Fruit fly (Drosophila melanogaster) whole organism, embryonic: ENCODE data around the gene nompC.

Source experiments
- Blimp-1 ChIP-seq: fragments of 200-800 bp; sonication (Bioruptor generic); optimal IDR thresholded peaks from 3 replicates; lab custom pipeline; 2018; ENCODE audit warnings: missing biosample characterization, missing genetic modification characterization, mild to moderate bottlenecking, moderate library complexity, missing genetic modification reagents
- CG10267 ChIP-seq: fragments of 200-800 bp; sonication (Bioruptor generic); optimal IDR thresholded peaks from 2 replicates; lab custom pipeline; 2018; ENCODE audit warnings: missing biosample characterization, mild to moderate bottlenecking, missing genetic modification characterization, moderate library complexity
- CG10979 ChIP-seq: fragments of 200-800 bp; sonication (Bioruptor generic); optimal IDR thresholded peaks from 2 replicates; lab custom pipeline; 2018; ENCODE audit warnings: missing biosample characterization, mild to moderate bottlenecking, missing genetic modification characterization, moderate library complexity
- CG14014 ChIP-seq: fragments of 200-800 bp; sonication (Bioruptor generic); IDR thresholded peaks from 2 replicates; pipeline ENCODE4 v1.3.6; 2022; ENCODE audit warnings: missing biosample characterization, missing genetic modification characterization
- CG17361 ChIP-seq: fragments of 200-800 bp; sonication (Bioruptor generic); IDR thresholded peaks from 3 replicates; pipeline ENCODE4 v1.3.6; 2022; ENCODE audit warnings: missing biosample characterization, missing genetic modification characterization
- CG2129 ChIP-seq: fragments of 200-800 bp; sonication (Bioruptor generic); IDR thresholded peaks from 2 replicates; pipeline ENCODE4 v1.3.6; 2022; ENCODE audit warnings: missing biosample characterization, missing genetic modification characterization; ENCODE audit not compliant: partially characterized antibody
- CG2678 ChIP-seq: fragments of 200-800 bp; sonication (Bioruptor generic); optimal IDR thresholded peaks from 3 replicates; lab custom pipeline; 2019; ENCODE audit warnings: missing biosample characterization, mild to moderate bottlenecking, missing genetic modification characterization, moderate library complexity
- CG2712 ChIP-seq: fragments of 200-800 bp; optimal IDR thresholded peaks from 3 replicates; lab custom pipeline; 2019; ENCODE audit warnings: missing biosample characterization, mild to moderate bottlenecking, missing genetic modification characterization, moderate library complexity
- CG30403 ChIP-seq: fragments of 200-800 bp; sonication (Bioruptor generic); optimal IDR thresholded peaks from 3 replicates; lab custom pipeline; 2016; ENCODE audit warnings: missing biosample characterization, missing genetic modification characterization
- CG4820 ChIP-seq: fragments of 200-800 bp; sonication (Bioruptor generic); optimal IDR thresholded peaks from 3 replicates; lab custom pipeline; 2016; ENCODE audit warnings: missing biosample characterization, missing genetic modification characterization
- CG6254 ChIP-seq: fragments of 200-800 bp; sonication (Bioruptor generic); optimal IDR thresholded peaks from 3 replicates; lab custom pipeline; 2017; ENCODE audit warnings: mild to moderate bottlenecking, missing biosample characterization, missing genetic modification reagents, missing genetic modification characterization
- CG7839 ChIP-seq: fragments of 200-800 bp; sonication (Bioruptor generic); optimal IDR thresholded peaks from 3 replicates; lab custom pipeline; 2018; ENCODE audit warnings: missing biosample characterization, mild to moderate bottlenecking, missing genetic modification characterization, moderate library complexity
- CG7963 ChIP-seq: fragments of 200-800 bp; sonication (Bioruptor generic); IDR thresholded peaks from 3 replicates; pipeline ENCODE4 v1.3.6; 2022; ENCODE audit warnings: missing biosample characterization, missing genetic modification characterization; ENCODE audit not compliant: partially characterized antibody
- CG8388 ChIP-seq: fragments of 200-800 bp; sonication (Bioruptor generic); optimal IDR thresholded peaks from 2 replicates; lab custom pipeline; 2019; ENCODE audit warnings: missing biosample characterization, mild to moderate bottlenecking, missing genetic modification characterization, moderate library complexity
- D19A ChIP-seq: fragments of 200-800 bp; optimal IDR thresholded peaks from 3 replicates; lab custom pipeline; 2019; ENCODE audit warnings: missing biosample characterization, mild to moderate bottlenecking, missing genetic modification characterization, moderate library complexity
- Doc3 ChIP-seq: fragments of 200-800 bp; sonication (Bioruptor generic); IDR thresholded peaks from 3 replicates; pipeline ENCODE4 v1.3.6; 2022; ENCODE audit warnings: missing biosample characterization, missing genetic modification characterization; ENCODE audit not compliant: partially characterized antibody
- Ets97D ChIP-seq: fragments of 200-800 bp; sonication (Bioruptor generic); optimal IDR thresholded peaks from 3 replicates; lab custom pipeline; 2016; ENCODE audit warnings: missing biosample characterization, missing genetic modification characterization
- Hmr ChIP-seq: fragments of 200-800 bp; sonication (Bioruptor generic); optimal IDR thresholded peaks from 3 replicates; lab custom pipeline; 2017; ENCODE audit warnings: mild to moderate bottlenecking, missing biosample characterization, missing genetic modification reagents, missing genetic modification characterization
- Hr3 ChIP-seq: fragments of 200-800 bp; sonication (Bioruptor generic); optimal IDR thresholded peaks from 3 replicates; lab custom pipeline; 2016; ENCODE audit warnings: missing biosample characterization, missing genetic modification characterization
- MBD-R2 ChIP-seq: fragments of 200-800 bp; sonication (Bioruptor generic); IDR thresholded peaks from 2 replicates; pipeline ENCODE4 v1.3.6; 2022; ENCODE audit warnings: missing biosample characterization, missing genetic modification characterization
- MESR4 ChIP-seq: fragments of 200-800 bp; sonication (Bioruptor generic); optimal IDR thresholded peaks from 2 replicates; lab custom pipeline; 2018; ENCODE audit warnings: missing biosample characterization, mild to moderate bottlenecking, missing genetic modification characterization, moderate library complexity
- PHDP ChIP-seq: fragments of 200-800 bp; sonication (Bioruptor generic); optimal IDR thresholded peaks from 3 replicates; lab custom pipeline; 2018; ENCODE audit warnings: missing biosample characterization, mild to moderate bottlenecking, missing genetic modification characterization, moderate library complexity
- Sox100B ChIP-seq: fragments of 200-800 bp; sonication (Bioruptor generic); optimal IDR thresholded peaks from 3 replicates; lab custom pipeline; 2018; ENCODE audit warnings: missing biosample characterization, mild to moderate bottlenecking, missing genetic modification characterization
- Xrp1 ChIP-seq: fragments of 200-800 bp; sonication (Bioruptor generic); IDR thresholded peaks from 2 replicates; pipeline ENCODE4 v1.3.6; 2022; ENCODE audit warnings: missing biosample characterization, missing genetic modification characterization
- ash1 ChIP-seq: fragments of 200-800 bp; sonication (Bioruptor generic); optimal IDR thresholded peaks from 2 replicates; lab custom pipeline; 2018; ENCODE audit warnings: missing biosample characterization, mild to moderate bottlenecking, missing genetic modification characterization
- ato ChIP-seq: fragments of 200-800 bp; sonication (Bioruptor generic); IDR thresholded peaks from 2 replicates; pipeline ENCODE4 v1.3.6; 2022; ENCODE audit warnings: missing biosample characterization, missing genetic modification characterization; ENCODE audit not compliant: partially characterized antibody
- az2 ChIP-seq: fragments of 200-800 bp; sonication (Bioruptor generic); optimal IDR thresholded peaks from 3 replicates; lab custom pipeline; 2016; ENCODE audit warnings: missing biosample characterization, missing genetic modification characterization
- bsh ChIP-seq, 2 experiments: fragments of 200-800 bp; sonication (Bioruptor generic); optimal IDR thresholded peaks; 2 replicates each; lab custom pipeline; 2017 to 2018; ENCODE audit warnings: mild to moderate bottlenecking in 2 of 2, missing biosample characterization in 2 of 2, missing genetic modification characterization in 2 of 2, moderate library complexity in 1 of 2
- crol ChIP-seq: fragments of 200-800 bp; sonication (Bioruptor generic); IDR thresholded peaks from 2 replicates; pipeline ENCODE4 v1.3.6; 2022; ENCODE audit warnings: missing biosample characterization, missing genetic modification characterization
- dmrt11E ChIP-seq: fragments of 200-800 bp; sonication (Bioruptor generic); optimal IDR thresholded peaks from 3 replicates; lab custom pipeline; 2018; ENCODE audit warnings: missing biosample characterization, mild to moderate bottlenecking, missing genetic modification characterization, moderate library complexity
- en ChIP-seq: fragments of 200-800 bp; sonication (Bioruptor generic); optimal IDR thresholded peaks from 2 replicates; lab custom pipeline; 2016; ENCODE audit warnings: missing biosample characterization, missing genetic modification characterization
- eyg ChIP-seq: fragments of 200-800 bp; sonication (Bioruptor generic); optimal IDR thresholded peaks from 3 replicates; lab custom pipeline; 2016; ENCODE audit warnings: missing biosample characterization, missing genetic modification characterization
- fd96Cb ChIP-seq: fragments of 200-800 bp; sonication (Bioruptor generic); optimal IDR thresholded peaks from 2 replicates; lab custom pipeline; 2018; ENCODE audit warnings: missing biosample characterization, mild to moderate bottlenecking, missing genetic modification characterization, moderate library complexity
- gcm2 ChIP-seq: fragments of 200-800 bp; sonication (Bioruptor generic); optimal IDR thresholded peaks from 2 replicates; lab custom pipeline; 2016; ENCODE audit warnings: missing biosample characterization, missing genetic modification characterization
- gem ChIP-seq: fragments of 200-800 bp; sonication (Bioruptor generic); optimal IDR thresholded peaks from 2 replicates; lab custom pipeline; 2019; ENCODE audit warnings: missing biosample characterization, mild to moderate bottlenecking, missing genetic modification characterization, moderate library complexity
- gsb ChIP-seq: fragments of 200-800 bp; sonication (Bioruptor generic); IDR thresholded peaks from 2 replicates; pipeline ENCODE4 v1.3.6; 2022; ENCODE audit warnings: missing biosample characterization, missing genetic modification characterization
- gsb-n ChIP-seq: fragments of 200-800 bp; sonication (Bioruptor generic); optimal IDR thresholded peaks from 3 replicates; lab custom pipeline; 2018; ENCODE audit warnings: missing biosample characterization, mild to moderate bottlenecking, missing genetic modification characterization
- lab ChIP-seq: fragments of 200-800 bp; sonication (Bioruptor generic); optimal IDR thresholded peaks from 3 replicates; lab custom pipeline; 2017; ENCODE audit warnings: missing biosample characterization, missing genetic modification characterization, mild to moderate bottlenecking, moderate library complexity, missing genetic modification reagents
- pfk ChIP-seq: fragments of 200-800 bp; sonication (Bioruptor generic); optimal IDR thresholded peaks from 2 replicates; lab custom pipeline; 2018; ENCODE audit warnings: missing biosample characterization, mild to moderate bottlenecking, missing genetic modification characterization, moderate library complexity
- phol ChIP-seq: fragments of 200-800 bp; sonication (Bioruptor generic); optimal IDR thresholded peaks from 3 replicates; lab custom pipeline; 2018; ENCODE audit warnings: missing biosample characterization, mild to moderate bottlenecking, missing genetic modification characterization, moderate library complexity
- rib ChIP-seq: fragments of 200-800 bp; sonication (Bioruptor generic); IDR thresholded peaks from 2 replicates; pipeline ENCODE4 v1.3.6; 2022; ENCODE audit warnings: missing biosample characterization, missing genetic modification characterization
- ro ChIP-seq: fragments of 200-800 bp; sonication (Bioruptor generic); IDR thresholded peaks from 2 replicates; pipeline ENCODE4 v1.3.6; 2022; ENCODE audit warnings: missing biosample characterization, missing genetic modification characterization
- sc ChIP-seq, 3 experiments: fragments of >200 bp in 2 of 3; fragments of 200-800 bp in 1 of 3; sonication (Bioruptor generic) in 1 of 3; optimal IDR thresholded peaks; 2 replicates in 2 of 3; 3 replicates in 1 of 3; lab custom pipeline; 2017; ENCODE audit warnings: mild to moderate bottlenecking in 1 of 3, missing biosample characterization in 1 of 3, missing genetic modification characterization in 1 of 3, missing genetic modification reagents in 1 of 3
- sna ChIP-seq: fragments of 200-800 bp; sonication (Bioruptor generic); IDR thresholded peaks from 2 replicates; pipeline ENCODE4 v1.3.6; 2022; ENCODE audit warnings: missing biosample characterization, missing genetic modification characterization; ENCODE audit not compliant: partially characterized antibody
- trem ChIP-seq: fragments of 200-800 bp; optimal IDR thresholded peaks from 3 replicates; lab custom pipeline; 2019; ENCODE audit warnings: missing biosample characterization, mild to moderate bottlenecking, missing genetic modification characterization, moderate library complexity
- tx ChIP-seq: fragments of 200-800 bp; sonication (Bioruptor generic); optimal IDR thresholded peaks from 2 replicates; lab custom pipeline; 2016; ENCODE audit warnings: missing biosample characterization, missing genetic modification characterization
- vfl ChIP-seq: fragments of 200-800 bp; sonication (Bioruptor generic); optimal IDR thresholded peaks from 2 replicates; lab custom pipeline; 2016; ENCODE audit warnings: missing biosample characterization, missing genetic modification characterization
- zfh1 ChIP-seq: fragments of 200-800 bp; sonication (Bioruptor generic); IDR thresholded peaks from 3 replicates; pipeline ENCODE4 v1.3.6; 2022; ENCODE audit warnings: missing biosample characterization, missing genetic modification characterization

Gene nompC

dm6 chr2L:5296672-5297288 lies 49.2 kb upstream of the nompC start (continued):
- TF ChIP-seq Blimp-1 (GFP tag; lab: Kevin White, UChicago) (peak; percentile 72), Ets97D (GFP tag; lab: Kevin White, UChicago) (no peak), gcm2 (GFP tag; lab: Kevin White, UChicago) (no peak), ro (GFP tag; lab: Robert Waterston, UW) (no peak), CG30403 (GFP tag; lab: Kevin White, UChicago) (peak; percentile 29), zfh1 (GFP tag; lab: Robert Waterston, UW) (peak; percentile 44; the same call in 1 of the 3 replicates), lab (no peak), trem (peak; percentile 43), sc (optimal IDR thresholded peaks at IDR 0.05; lab: Kevin White, UChicago) (no peak), sc (GFP tag; optimal IDR thresholded peaks at IDR 0.05; lab: Kevin White, UChicago) (peak; percentile 33), CG10979 (tag; lab: Kevin White, UChicago) (peak; percentile 75), az2 (GFP tag; lab: Kevin White, UChicago) (peak; percentile 50), CG10267 (tag; lab: Kevin White, UChicago) (peak; percentile 30), CG17361 (GFP tag; lab: Robert Waterston, UW) (peak; percentile 66), CG7839 (tag; lab: Kevin White, UChicago) (peak; percentile 39), Doc3 (GFP tag; lab: Robert Waterston, UW) (no peak), PHDP (tag; lab: Kevin White, UChicago) (peak; percentile 40), dmrt11E (tag; lab: Kevin White, UChicago) (peak; percentile 14), MBD-R2 (GFP tag; lab: Robert Waterston, UW) (no peak), en (no peak), CG2678 (tag; lab: Kevin White, UChicago) (peak; percentile 36), CG6254 (GFP tag; lab: Kevin White, UChicago) (peak; percentile 18), Xrp1 (peak; percentile 36; the same call in 1 of the 2 replicates), Hmr (GFP tag; lab: Kevin White, UChicago) (no peak), CG7963 (GFP tag; lab: Robert Waterston, UW) (no peak), bsh (GFP tag; optimal IDR thresholded peaks at IDR 0.05; lab: Kevin White, UChicago) (peak; percentile 76 to 87), MESR4 (GFP tag; lab: Kevin White, UChicago) (no peak), D19A (tag; lab: Kevin White, UChicago) (peak; percentile 20), CG8388 (GFP tag; lab: Kevin White, UChicago) (peak; percentile 26), eyg (no peak), ash1 (GFP tag; lab: Kevin White, UChicago) (no peak), CG14014 (GFP tag; lab: Robert Waterston, UW) (no peak), fd96Cb (tag; lab: Kevin White, UChicago) (peak; percentile 51), phol (tag; lab: Kevin White, UChicago) (peak; percentile 69), crol (GFP tag; lab: Robert Waterston, UW) (peak; percentile 99), vfl (no peak), tx (GFP tag; lab: Kevin White, UChicago) (no peak), gem (tag; lab: Kevin White, UChicago) (peak; percentile 57), CG2129 (no peak), ato (GFP tag; lab: Robert Waterston, UW) (0 out of 2 replicates have a peak, but pooled peaks have one; percentile 10), gsb-n (tag; lab: Kevin White, UChicago) (peak; percentile 47), Sox100B (peak; percentile 11), gsb (GFP tag; lab: Robert Waterston, UW) (no peak), CG2712 (tag; lab: Kevin White, UChicago) (peak; percentile 66), pfk (GFP tag; lab: Kevin White, UChicago) (no peak), sna (GFP tag; lab: Robert Waterston, UW) (no peak), Hr3 (GFP tag; lab: Kevin White, UChicago) (no peak), CG4820 (peak; percentile 38), rib (0 out of 2 replicates have a peak, but pooled peaks have one; percentile 43)
